Worm (Caenorhabditis elegans) whole organism, L4 larva: ENCODE measurements around the gene C13C4.8.

Source experiments
- D1046.2 ChIP-seq: fragments of 200-800 bp; sonication (Bioruptor generic); IDR thresholded peaks from 2 replicates; pipeline ENCODE4 v1.3.6; 2022; ENCODE audit warnings: missing genetic modification characterization, missing compliant biosample characterization
- ama-1 ChIP-seq: fragments of 150-350 bp; optimal IDR thresholded peaks from 2 replicates; lab custom pipeline; 2014; ENCODE audit warnings: inconsistent platforms, mixed read lengths
- lim-7 ChIP-seq: fragments of 200-800 bp; sonication (Bioruptor generic); IDR thresholded peaks from 2 replicates; pipeline ENCODE4 v1.3.6; 2022; ENCODE audit warnings: missing genetic modification characterization, missing compliant biosample characterization

- TF ChIP-seq D1046.2 (GFP tag; lab: Robert Waterston, UW): no peak
- TF ChIP-seq lim-7: no peak
- TF ChIP-seq ama-1 (lab: Kevin White, UChicago): no peak
Observed at ce11 chrV:12111452-12111851, 6.4 kb upstream of the C13C4.8 start, which contains the start of gene lhpp-1.
